Fruit fly (Drosophila melanogaster) whole organism, embryonic: ENCODE measurements around the gene CG12539.

Experiments used
- Asciz ChIP-seq: fragments of 200-800 bp; sonication (Bioruptor generic); optimal IDR thresholded peaks from 2 replicates; lab custom pipeline; 2017; ENCODE audit warnings: missing biosample characterization, mild to moderate bottlenecking, missing genetic modification characterization, missing genetic modification reagents
- Awh ChIP-seq: fragments of 200-800 bp; sonication (Bioruptor generic); IDR thresholded peaks from 2 replicates; pipeline ENCODE4, ENCODE4 v1.3.6; 2022; ENCODE audit warnings: missing biosample characterization, missing genetic modification characterization
- Bteb2 ChIP-seq: fragments of 200-800 bp; sonication (Bioruptor generic); optimal IDR thresholded peaks from 2 replicates; lab custom pipeline; 2016; ENCODE audit warnings: missing biosample characterization, missing genetic modification characterization
- CG10147 ChIP-seq: fragments of 200-800 bp; sonication (Bioruptor generic); optimal IDR thresholded peaks from 2 replicates; lab custom pipeline; 2019; ENCODE audit warnings: missing biosample characterization, mild to moderate bottlenecking, missing genetic modification characterization, moderate library complexity
- CG10209 ChIP-seq: fragments of 200-800 bp; sonication (Bioruptor generic); optimal IDR thresholded peaks from 3 replicates; lab custom pipeline; 2017; ENCODE audit warnings: missing biosample characterization, mild to moderate bottlenecking, missing genetic modification characterization, missing genetic modification reagents
- CG10321 ChIP-seq: fragments of 200-800 bp; sonication (Bioruptor generic); IDR thresholded peaks from 2 replicates; pipeline ENCODE4 v1.3.6; 2022; ENCODE audit warnings: missing biosample characterization, missing genetic modification characterization
- CG11456 ChIP-seq: fragments of 200-800 bp; sonication (Bioruptor generic); IDR thresholded peaks from 3 replicates; pipeline ENCODE4 v1.3.6; 2022; ENCODE audit warnings: missing biosample characterization, missing genetic modification characterization
- CG13123 ChIP-seq: fragments of 200-800 bp; sonication (Bioruptor generic); optimal IDR thresholded peaks from 2 replicates; lab custom pipeline; 2016; ENCODE audit warnings: missing biosample characterization, missing genetic modification characterization
- CG13775 ChIP-seq: fragments of 200-800 bp; sonication (Bioruptor generic); optimal IDR thresholded peaks from 3 replicates; lab custom pipeline; 2017; ENCODE audit warnings: missing biosample characterization, mild to moderate bottlenecking, missing genetic modification characterization
- CG14965 ChIP-seq: fragments of 200-800 bp; sonication (Bioruptor generic); optimal IDR thresholded peaks from 2 replicates; lab custom pipeline; 2016; ENCODE audit warnings: missing biosample characterization, missing genetic modification characterization, borderline replicate concordance
- CG1529 ChIP-seq: fragments of 200-800 bp; sonication (Bioruptor generic); optimal IDR thresholded peaks from 3 replicates; lab custom pipeline; 2018; ENCODE audit warnings: missing biosample characterization, missing genetic modification characterization
- CG1647 ChIP-seq: fragments of 200-800 bp; sonication (Bioruptor generic); optimal IDR thresholded peaks from 3 replicates; lab custom pipeline; 2016; ENCODE audit warnings: missing biosample characterization, missing genetic modification characterization
- CG17359 ChIP-seq: fragments of 200-800 bp; sonication (Bioruptor generic); optimal IDR thresholded peaks from 3 replicates; lab custom pipeline; 2018; ENCODE audit warnings: missing biosample characterization, mild to moderate bottlenecking, missing genetic modification characterization, moderate library complexity
- CG17385 ChIP-seq: fragments of 200-800 bp; sonication (Bioruptor generic); optimal IDR thresholded peaks from 3 replicates; lab custom pipeline; 2018; ENCODE audit warnings: missing biosample characterization, mild to moderate bottlenecking, missing genetic modification characterization
- CG17912 ChIP-seq: fragments of 200-800 bp; sonication (Bioruptor generic); optimal IDR thresholded peaks from 2 replicates; lab custom pipeline; 2018; ENCODE audit warnings: missing biosample characterization, mild to moderate bottlenecking, missing genetic modification characterization
- CG18599 ChIP-seq: fragments of 200-800 bp; sonication (Bioruptor generic); optimal IDR thresholded peaks from 3 replicates; lab custom pipeline; 2017; ENCODE audit warnings: missing biosample characterization, missing genetic modification characterization, mild to moderate bottlenecking, moderate library complexity, missing genetic modification reagents
- CG18619 ChIP-seq: fragments of 200-800 bp; sonication (Bioruptor generic); optimal IDR thresholded peaks from 3 replicates; lab custom pipeline; 2017; ENCODE audit warnings: missing biosample characterization, mild to moderate bottlenecking, missing genetic modification characterization
- CG2116 ChIP-seq: fragments of 200-800 bp; sonication (Bioruptor generic); optimal IDR thresholded peaks from 3 replicates; lab custom pipeline; 2018; ENCODE audit warnings: missing biosample characterization, mild to moderate bottlenecking, missing genetic modification characterization
- CG4328 ChIP-seq: fragments of 200-800 bp; sonication (Bioruptor generic); optimal IDR thresholded peaks from 3 replicates; lab custom pipeline; 2017; ENCODE audit warnings: missing biosample characterization, missing genetic modification reagents, missing genetic modification characterization
- CG7928 ChIP-seq: fragments of 200-800 bp; sonication (Bioruptor generic); optimal IDR thresholded peaks from 2 replicates; lab custom pipeline; 2017; ENCODE audit warnings: missing biosample characterization, mild to moderate bottlenecking, missing genetic modification characterization
- CG8765 ChIP-seq: fragments of 200-800 bp; sonication (Bioruptor generic); IDR thresholded peaks from 2 replicates; pipeline ENCODE4 v1.3.6; 2022; ENCODE audit warnings: missing biosample characterization, missing genetic modification characterization
- CG9215 ChIP-seq: fragments of 200-800 bp; sonication (Bioruptor generic); IDR thresholded peaks from 2 replicates; pipeline ENCODE4 v1.3.6; 2022; ENCODE audit warnings: missing biosample characterization, missing genetic modification characterization
- CHES-1-like ChIP-seq: fragments of 200-800 bp; sonication (Bioruptor generic); optimal IDR thresholded peaks from 2 replicates; lab custom pipeline; 2016; ENCODE audit warnings: missing biosample characterization, missing genetic modification characterization
- Dbx ChIP-seq: fragments of 200-800 bp; sonication (Bioruptor generic); IDR thresholded peaks from 3 replicates; pipeline ENCODE4 v1.3.6; 2022; ENCODE audit warnings: missing biosample characterization, missing genetic modification characterization
- HLH4C ChIP-seq: fragments of 200-800 bp; sonication (Bioruptor generic); IDR thresholded peaks from 3 replicates; pipeline ENCODE4 v1.3.6; 2022; ENCODE audit warnings: missing biosample characterization, missing genetic modification characterization; ENCODE audit not compliant: partially characterized antibody
- Hr78 ChIP-seq, 2 experiments: fragments of 200-800 bp in 1 of 2; fragments of >200 bp in 1 of 2; sonication (Bioruptor generic) in 1 of 2; optimal IDR thresholded peaks; 2 replicates each; lab custom pipeline; 2017 to 2019; ENCODE audit warnings: missing biosample characterization in 2 of 2, missing genetic modification characterization in 2 of 2, mild to moderate bottlenecking in 1 of 2, moderate library complexity in 1 of 2
- NC2α ChIP-seq: fragments of 200-800 bp; sonication (Bioruptor generic); optimal IDR thresholded peaks from 2 replicates; lab custom pipeline; 2016; ENCODE audit warnings: missing biosample characterization, missing genetic modification characterization
- Nf-YC ChIP-seq: fragments of 200-800 bp; optimal IDR thresholded peaks from 3 replicates; lab custom pipeline; 2019; ENCODE audit warnings: missing biosample characterization, mild to moderate bottlenecking, missing genetic modification characterization, moderate library complexity
- Scr ChIP-seq: fragments of 200-800 bp; sonication (Bioruptor generic); IDR thresholded peaks from 2 replicates; pipeline ENCODE4 v1.3.6; 2022; ENCODE audit warnings: missing biosample characterization, missing genetic modification characterization; ENCODE audit not compliant: partially characterized antibody
- Sox102F ChIP-seq: fragments of 200-800 bp; sonication (Bioruptor generic); optimal IDR thresholded peaks from 2 replicates; lab custom pipeline; 2018; ENCODE audit warnings: missing biosample characterization, mild to moderate bottlenecking, missing genetic modification characterization, moderate library complexity
- abd-A ChIP-seq: fragments of 200-800 bp; sonication (Bioruptor generic); optimal IDR thresholded peaks from 3 replicates; lab custom pipeline; 2019; ENCODE audit warnings: missing biosample characterization, mild to moderate bottlenecking, missing genetic modification characterization, moderate library complexity
- ap ChIP-seq: fragments of 200-800 bp; sonication (Bioruptor generic); IDR thresholded peaks from 2 replicates; pipeline ENCODE4 v1.3.6; 2022; ENCODE audit warnings: missing biosample characterization, missing genetic modification characterization
- croc ChIP-seq: fragments of 200-800 bp; sonication (Bioruptor generic); conservative IDR thresholded peaks from 3 replicates; pipeline ENCODE4 v1.3.6; 2022; ENCODE audit warnings: missing biosample characterization, missing genetic modification characterization
- da ChIP-seq: fragments of 200-800 bp; sonication (Bioruptor generic); optimal IDR thresholded peaks from 2 replicates; lab custom pipeline; 2016; ENCODE audit warnings: missing biosample characterization, missing genetic modification characterization
- dmrt11E ChIP-seq: fragments of 200-800 bp; sonication (Bioruptor generic); optimal IDR thresholded peaks from 3 replicates; lab custom pipeline; 2018; ENCODE audit warnings: missing biosample characterization, mild to moderate bottlenecking, missing genetic modification characterization, moderate library complexity
- fd102C ChIP-seq: fragments of 200-800 bp; sonication (Bioruptor generic); optimal IDR thresholded peaks from 2 replicates; lab custom pipeline; 2018; ENCODE audit warnings: missing biosample characterization, mild to moderate bottlenecking, missing genetic modification characterization, moderate library complexity
- fu2 ChIP-seq: fragments of 200-800 bp; sonication (Bioruptor generic); optimal IDR thresholded peaks from 2 replicates; lab custom pipeline; 2016; ENCODE audit warnings: missing biosample characterization, missing genetic modification characterization
- hbn ChIP-seq: fragments of 200-800 bp; sonication (Bioruptor generic); IDR thresholded peaks from 2 replicates; pipeline ENCODE4 v1.3.6; 2022; ENCODE audit warnings: missing biosample characterization, missing genetic modification characterization; ENCODE audit not compliant: partially characterized antibody
- ind ChIP-seq: fragments of 200-800 bp; sonication (Bioruptor generic); optimal IDR thresholded peaks from 3 replicates; lab custom pipeline; 2016; ENCODE audit warnings: missing biosample characterization, missing genetic modification characterization
- insv ChIP-seq, 2 experiments: fragments of 200-800 bp; sonication (Bioruptor generic); optimal IDR thresholded peaks; 3 replicates each; lab custom pipeline; 2016 to 2018; ENCODE audit warnings: missing biosample characterization in 2 of 2, missing genetic modification characterization in 2 of 2
- jing ChIP-seq: fragments of 200-800 bp; sonication (Bioruptor generic); optimal IDR thresholded peaks from 2 replicates; lab custom pipeline; 2018; ENCODE audit warnings: missing biosample characterization, mild to moderate bottlenecking, missing genetic modification characterization
- kay ChIP-seq: fragments of 200-800 bp; sonication (Bioruptor generic); optimal IDR thresholded peaks from 2 replicates; lab custom pipeline; 2016; ENCODE audit warnings: missing biosample characterization, missing genetic modification characterization
- lab ChIP-seq: fragments of 200-800 bp; sonication (Bioruptor generic); optimal IDR thresholded peaks from 3 replicates; lab custom pipeline; 2017; ENCODE audit warnings: missing biosample characterization, missing genetic modification characterization, mild to moderate bottlenecking, moderate library complexity, missing genetic modification reagents
- odd ChIP-seq: fragments of 200-800 bp; sonication (Bioruptor generic); optimal IDR thresholded peaks from 2 replicates; lab custom pipeline; 2017; ENCODE audit warnings: missing biosample characterization, mild to moderate bottlenecking, missing genetic modification characterization
- p53 ChIP-seq: fragments of 200-800 bp; sonication (Bioruptor generic); optimal IDR thresholded peaks from 2 replicates; lab custom pipeline; 2016; ENCODE audit warnings: missing biosample characterization, missing genetic modification characterization
- run ChIP-seq: fragments of 200-800 bp; sonication (Bioruptor generic); optimal IDR thresholded peaks from 3 replicates; lab custom pipeline; 2018; ENCODE audit warnings: missing biosample characterization, mild to moderate bottlenecking, missing genetic modification characterization
- toy ChIP-seq: fragments of 200-800 bp; sonication (Bioruptor generic); IDR thresholded peaks from 2 replicates; pipeline ENCODE4 v1.3.6; 2022; ENCODE audit warnings: missing biosample characterization, missing genetic modification characterization
- unc-4 ChIP-seq: fragments of 200-800 bp; sonication (Bioruptor generic); IDR thresholded peaks from 2 replicates; pipeline ENCODE4 v1.3.6; 2022; ENCODE audit warnings: missing biosample characterization, missing genetic modification characterization; ENCODE audit not compliant: partially characterized antibody
- vfl ChIP-seq: fragments of 200-800 bp; sonication (Bioruptor generic); optimal IDR thresholded peaks from 2 replicates; lab custom pipeline; 2016; ENCODE audit warnings: missing biosample characterization, missing genetic modification characterization

The CG12539 gene

DNA sequence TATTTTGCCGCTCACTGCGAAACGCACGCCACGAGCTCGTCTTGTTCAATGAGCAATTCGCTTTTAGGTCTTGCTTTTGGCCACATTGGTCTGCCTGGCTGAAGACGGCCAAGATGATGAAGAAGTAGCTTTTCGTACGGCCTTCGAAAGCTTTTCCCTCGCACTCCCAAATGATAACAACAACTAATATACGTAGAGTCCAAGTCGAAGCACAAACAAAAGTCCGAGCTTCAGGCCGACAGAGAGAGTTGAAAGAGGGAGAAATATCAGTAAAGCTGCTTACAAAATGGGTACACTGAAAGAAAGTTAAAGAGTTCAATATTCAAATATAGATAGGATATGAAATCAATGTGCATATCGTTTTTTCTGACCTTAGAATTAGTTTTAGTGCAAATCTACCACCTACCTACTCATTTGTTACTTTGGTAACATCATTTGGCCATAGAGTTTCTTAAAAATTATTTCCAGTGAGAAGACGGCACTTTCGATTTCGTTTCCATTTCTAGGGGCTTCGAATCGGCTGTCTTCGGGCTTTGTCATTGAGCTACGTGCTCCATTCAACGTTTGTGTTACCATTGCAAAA, 38.1 kb upstream of the CG12539 start, which contains the start of the genes CG45064 and CG45065 (continued):
- TF ChIP-seq CG18599 (GFP tag; lab: Kevin White, UChicago) = peak; percentile 81
- TF ChIP-seq ap (GFP tag; lab: Robert Waterston, UW) = peak; percentile 90
- TF ChIP-seq jing = peak; percentile 82
- peak; percentile 56 for TF ChIP-seq CG13123 (GFP tag; lab: Kevin White, UChicago)
- TF ChIP-seq CG17385 (GFP tag; lab: Kevin White, UChicago) = peak; percentile 79
- TF ChIP-seq CG10209 = peak; percentile 79
- peak; percentile 67 for TF ChIP-seq fu2 (GFP tag; lab: Kevin White, UChicago)
- peak; percentile 62 for TF ChIP-seq vfl (GFP tag; lab: Kevin White, UChicago)
- no peak for TF ChIP-seq CG9215 (GFP tag; lab: Robert Waterston, UW)
- no peak for TF ChIP-seq hbn (GFP tag; lab: Robert Waterston, UW)
- peak; percentile 95 for TF ChIP-seq Sox102F (GFP tag; lab: Kevin White, UChicago)
- TF ChIP-seq CG1647 (GFP tag; lab: Kevin White, UChicago) = peak; percentile 66
- no peak for TF ChIP-seq unc-4
- peak; percentile 12 for TF ChIP-seq CG2116
- no peak for TF ChIP-seq toy (GFP tag; lab: Robert Waterston, UW)
- no peak for TF ChIP-seq Scr (GFP tag; lab: Robert Waterston, UW)
- TF ChIP-seq CG14965 (GFP tag; lab: Kevin White, UChicago) = peak; percentile 0
- TF ChIP-seq abd-A (tag; lab: Kevin White, UChicago) = peak; percentile 10
- peak; percentile 65 for TF ChIP-seq Bteb2 (GFP tag; lab: Kevin White, UChicago)
- TF ChIP-seq HLH4C (GFP tag; lab: Robert Waterston, UW) = no peak
- TF ChIP-seq croc (GFP tag; lab: Robert Waterston, UW) = peak; percentile 74
- TF ChIP-seq Nf-YC (tag; lab: Kevin White, UChicago) = peak; percentile 45
- TF ChIP-seq Asciz (GFP tag; lab: Kevin White, UChicago) = peak; percentile 93
- TF ChIP-seq dmrt11E (tag; lab: Kevin White, UChicago) = peak; percentile 26
- TF ChIP-seq run (tag; lab: Kevin White, UChicago) = peak; percentile 84
- TF ChIP-seq kay (GFP tag; lab: Kevin White, UChicago) = peak; percentile 59
- no peak for TF ChIP-seq CG17912 (GFP tag; lab: Kevin White, UChicago)
- no peak for TF ChIP-seq CG8765 (GFP tag; lab: Robert Waterston, UW)
- TF ChIP-seq CG7928 = peak; percentile 31
- peak in 1 of 2 experiments; percentile 77 for TF ChIP-seq Hr78 (GFP tag; optimal IDR thresholded peaks at IDR 0.05; lab: Kevin White, UChicago)
- peak; percentile 59 for TF ChIP-seq p53
- TF ChIP-seq lab (GFP tag; lab: Kevin White, UChicago) = peak; percentile 85
- TF ChIP-seq CHES-1-like (GFP tag; lab: Kevin White, UChicago) = peak; percentile 51
- TF ChIP-seq insv (GFP tag; optimal IDR thresholded peaks at IDR 0.05; lab: Kevin White, UChicago) = no peak
- TF ChIP-seq fd102C (GFP tag; lab: Kevin White, UChicago) = no peak
- peak; percentile 81 for TF ChIP-seq ind (GFP tag; lab: Kevin White, UChicago)
- TF ChIP-seq CG1529 = peak; percentile 84
- peak; percentile 36 for TF ChIP-seq CG4328 (GFP tag; lab: Kevin White, UChicago)
- peak; percentile 79 for TF ChIP-seq CG10147
- peak; percentile 80 for TF ChIP-seq odd (GFP tag; lab: Kevin White, UChicago)
- TF ChIP-seq CG10321 (GFP tag; lab: Robert Waterston, UW) = no peak
- TF ChIP-seq CG11456 (GFP tag; lab: Robert Waterston, UW) = no peak
- peak; percentile 55 for TF ChIP-seq da (GFP tag; lab: Kevin White, UChicago)
- peak; percentile 74 for TF ChIP-seq CG18619
- peak; percentile 94 for TF ChIP-seq CG17359
- peak; percentile 41 for TF ChIP-seq NC2α (GFP tag; lab: Kevin White, UChicago)
- TF ChIP-seq CG13775 (GFP tag; lab: Kevin White, UChicago) = peak; percentile 57
- peak; percentile 93 for TF ChIP-seq Awh
- TF ChIP-seq Dbx (GFP tag; lab: Robert Waterston, UW) = peak; percentile 56; the same call in 2 of the 3 replicates
